Fruit fly (Drosophila melanogaster): ENCODE measurements around the gene CG1636.

Gene CG1636

dm6 chrX:8240431-8240830 is 32.8 kb upstream of the CG1636 start, which contains the start of gene CG2147 (continued):
- TF ChIP-seq YL-1 (GFP tag; optimal IDR thresholded peaks at IDR 0.05) (peak; percentile 16), CG42726 (GFP tag; IDR thresholded peaks at IDR 0.05; ENCODE audit: partially characterized antibody) (peak; percentile 62; the same call in 1 of the 2 replicates), vnd (GFP tag; IDR thresholded peaks at IDR 0.05; ENCODE audit: partially characterized antibody) (peak; percentile 66), hb (GFP tag; IDR thresholded peaks at IDR 0.05; ENCODE audit: partially characterized antibody) (peak; percentile 75), hbn (GFP tag; IDR thresholded peaks at IDR 0.05; ENCODE audit: partially characterized antibody) (peak; percentile 84), maf-S (GFP tag; optimal IDR thresholded peaks at IDR 0.05) (no peak), Rfx (GFP tag; IDR thresholded peaks at IDR 0.05) (no peak), CG12659 (GFP tag; optimal IDR thresholded peaks at IDR 0.05) (peak; percentile 10), Mad (GFP tag; optimal IDR thresholded peaks at IDR 0.05) (no peak), CG4282 (GFP tag; optimal IDR thresholded peaks at IDR 0.05) (no peak), trem (tag; optimal IDR thresholded peaks at IDR 0.05) (peak; percentile 9), inv (GFP tag; IDR thresholded peaks at IDR 0.05; ENCODE audit: partially characterized antibody) (peak; percentile 70), Dll (GFP tag; IDR thresholded peaks at IDR 0.05; ENCODE audit: partially characterized antibody) (peak; percentile 84), CG16813 (GFP tag; IDR thresholded peaks at IDR 0.05; ENCODE audit: partially characterized antibody) (peak; percentile 72), gfzf (GFP tag; optimal IDR thresholded peaks at IDR 0.05) (peak; percentile 30), E2f2 (GFP tag; IDR thresholded peaks at IDR 0.05) (peak; percentile 92), Doc3 (GFP tag; IDR thresholded peaks at IDR 0.05; ENCODE audit: partially characterized antibody) (peak; percentile 68), amos (GFP tag; IDR thresholded peaks at IDR 0.05; ENCODE audit: partially characterized antibody) (peak; percentile 85), Dref (GFP tag; IDR thresholded peaks at IDR 0.05) (peak; percentile 85), MESR4 (GFP tag; optimal IDR thresholded peaks at IDR 0.05) (peak; percentile 5), Ada2b (GFP tag; IDR thresholded peaks at IDR 0.05) (no peak), ato (GFP tag; IDR thresholded peaks at IDR 0.05; ENCODE audit: partially characterized antibody) (peak; percentile 68), CG31441 (GFP tag; IDR thresholded peaks at IDR 0.05) (no peak), CG3995 (GFP tag; optimal IDR thresholded peaks at IDR 0.05) (no peak), chinmo (GFP tag; IDR thresholded peaks at IDR 0.05; ENCODE audit: partially characterized antibody) (peak; percentile 78; the same call in 1 of the 4 replicates), unc-4 (GFP tag; IDR thresholded peaks at IDR 0.05; ENCODE audit: partially characterized antibody) (peak; percentile 89), CG4707 (GFP tag; optimal IDR thresholded peaks at IDR 0.05) (no peak), Dp (GFP tag; optimal IDR thresholded peaks at IDR 0.05) (peak; percentile 86), CG3847 (GFP tag; IDR thresholded peaks at IDR 0.05) (no peak), CG7963 (GFP tag; IDR thresholded peaks at IDR 0.05; ENCODE audit: partially characterized antibody) (peak; percentile 75), bbx (GFP tag; IDR thresholded peaks at IDR 0.05; ENCODE audit: partially characterized antibody) (peak; percentile 86), CG33557 (GFP tag; optimal IDR thresholded peaks at IDR 0.05) (no peak), HLH4C (GFP tag; IDR thresholded peaks at IDR 0.05; ENCODE audit: partially characterized antibody) (peak; percentile 81), sisA (GFP tag; IDR thresholded peaks at IDR 0.05) (no peak), lbe (GFP tag; optimal IDR thresholded peaks at IDR 0.05) (peak; percentile 28), sna (GFP tag; IDR thresholded peaks at IDR 0.05; ENCODE audit: partially characterized antibody) (peak; percentile 69; the same call in 1 of the 2 replicates), CG10267 (tag; optimal IDR thresholded peaks at IDR 0.05) (peak; percentile 27), jing (GFP tag; optimal IDR thresholded peaks at IDR 0.05) (no peak), peb (GFP tag; IDR thresholded peaks at IDR 0.05) (no peak), nerfin-2 (GFP tag; IDR thresholded peaks at IDR 0.05; ENCODE audit: partially characterized antibody) (peak; percentile 71), ewg (GFP tag; optimal IDR thresholded peaks at IDR 0.05) (no peak), CG6791 (GFP tag; IDR thresholded peaks at IDR 0.05; ENCODE audit: partially characterized antibody) (peak; percentile 87), Bgb (GFP tag; IDR thresholded peaks at IDR 0.05; ENCODE audit: partially characterized antibody) (peak; percentile 83), ham (GFP tag; IDR thresholded peaks at IDR 0.05) (no peak), CG34224 (GFP tag; IDR thresholded peaks at IDR 0.05; ENCODE audit: partially characterized antibody) (peak; percentile 91), HmgD (GFP tag; optimal IDR thresholded peaks at IDR 0.05) (no peak), CG15514 (GFP tag; optimal IDR thresholded peaks at IDR 0.05) (peak; percentile 51), CG30403 (GFP tag; optimal IDR thresholded peaks at IDR 0.05) (no peak)
